Worm (Caenorhabditis elegans) whole organism, L1 larva: ENCODE data around the gene ZK177.3.

ENCODE experiments used
- ceh-8 ChIP-seq: fragments of 200-800 bp; sonication (Bioruptor generic); optimal IDR thresholded peaks from 2 replicates; lab custom pipeline; 2018; ENCODE audit warnings: mild to moderate bottlenecking, missing genetic modification characterization, moderate library complexity, missing compliant biosample characterization
- elt-3 ChIP-seq, 6 experiments: fragments of 150-350 bp in 1 of 6; sonication (generic microtip); optimal IDR thresholded peaks; 2 replicates each; lab custom pipeline; 2017 to 2018; ENCODE audit warnings: missing biosample characterization in 6 of 6, missing genetic modification characterization in 6 of 6, inconsistent platforms in 1 of 6
- lin-15B ChIP-seq: fragments of 150-350 bp; sonication (generic microtip); optimal IDR thresholded peaks from 3 replicates; lab custom pipeline; 2014; ENCODE audit warnings: missing biosample characterization, missing genetic modification characterization
- nhr-90 ChIP-seq: sonication (generic microtip); optimal IDR thresholded peaks from 2 replicates; lab custom pipeline; 2016; ENCODE audit warnings: mild to moderate bottlenecking, missing genetic modification characterization, missing compliant biosample characterization; ENCODE audit not compliant: poor library complexity

ce11 chrII:5474946-5475345 lies 40.7 kb upstream of the ZK177.3 start, which contains the start of gene ilcr-2:
- TF ChIP-seq lin-15B: no peak
- no peak for TF ChIP-seq nhr-90 (tag; lab: Kevin White, UChicago)
- no peak for TF ChIP-seq elt-3 (tag; optimal IDR thresholded peaks at IDR 0.05; lab: Kevin White, UChicago)
- TF ChIP-seq ceh-8 (GFP tag; lab: Kevin White, UChicago): no peak
